Fruit fly (Drosophila melanogaster) whole organism, embryonic: ENCODE data around the gene CG43175.
A peak's percentile ranks its signal among the peaks of the same experiment; 100 is the strongest.

Experiments
- CG10366 ChIP-seq: fragments of 200-800 bp; sonication (Bioruptor generic); IDR thresholded peaks from 2 replicates; pipeline ENCODE4 v1.3.6; 2022; ENCODE audit warnings: missing biosample characterization, missing genetic modification characterization
- CG10462 ChIP-seq: fragments of 200-800 bp; sonication (Bioruptor generic); optimal IDR thresholded peaks from 2 replicates; lab custom pipeline; 2016; ENCODE audit warnings: missing biosample characterization, missing genetic modification characterization
- CG10565 ChIP-seq: fragments of 200-800 bp; sonication (Bioruptor generic); optimal IDR thresholded peaks from 3 replicates; lab custom pipeline; 2016; ENCODE audit warnings: missing biosample characterization, mild to moderate bottlenecking, missing genetic modification characterization
- CG10654 ChIP-seq: fragments of 200-800 bp; sonication (Bioruptor generic); optimal IDR thresholded peaks from 2 replicates; lab custom pipeline; 2016; ENCODE audit warnings: missing biosample characterization, missing genetic modification characterization
- CG11456 ChIP-seq: fragments of 200-800 bp; sonication (Bioruptor generic); IDR thresholded peaks from 3 replicates; pipeline ENCODE4 v1.3.6; 2022; ENCODE audit warnings: missing biosample characterization, missing genetic modification characterization
- CG13287 ChIP-seq: fragments of 200-800 bp; sonication (Bioruptor generic); IDR thresholded peaks from 2 replicates; pipeline ENCODE4 v1.3.6; 2022; ENCODE audit warnings: missing biosample characterization, missing genetic modification characterization; ENCODE audit not compliant: partially characterized antibody
- CG13775 ChIP-seq: fragments of 200-800 bp; sonication (Bioruptor generic); optimal IDR thresholded peaks from 3 replicates; lab custom pipeline; 2017; ENCODE audit warnings: missing biosample characterization, mild to moderate bottlenecking, missing genetic modification characterization
- CG14014 ChIP-seq: fragments of 200-800 bp; sonication (Bioruptor generic); IDR thresholded peaks from 2 replicates; pipeline ENCODE4 v1.3.6; 2022; ENCODE audit warnings: missing biosample characterization, missing genetic modification characterization
- CG14710 ChIP-seq: fragments of 200-800 bp; sonication (Bioruptor generic); optimal IDR thresholded peaks from 3 replicates; lab custom pipeline; 2019; ENCODE audit warnings: missing biosample characterization, mild to moderate bottlenecking, missing genetic modification characterization, moderate library complexity
- CG17568 ChIP-seq: fragments of 200-800 bp; sonication (Bioruptor generic); optimal IDR thresholded peaks from 2 replicates; lab custom pipeline; 2018; ENCODE audit warnings: missing biosample characterization, mild to moderate bottlenecking, missing genetic modification characterization, moderate library complexity
- CG18599 ChIP-seq: fragments of 200-800 bp; sonication (Bioruptor generic); optimal IDR thresholded peaks from 3 replicates; lab custom pipeline; 2017; ENCODE audit warnings: missing biosample characterization, missing genetic modification characterization, mild to moderate bottlenecking, moderate library complexity, missing genetic modification reagents
- CG2202 ChIP-seq: fragments of 200-800 bp; sonication (Bioruptor generic); optimal IDR thresholded peaks from 2 replicates; lab custom pipeline; 2018; ENCODE audit warnings: missing biosample characterization, mild to moderate bottlenecking, missing genetic modification characterization
- CG30431 ChIP-seq: fragments of 200-800 bp; sonication (Bioruptor generic); optimal IDR thresholded peaks from 2 replicates; lab custom pipeline; 2017; ENCODE audit warnings: missing biosample characterization, missing genetic modification characterization
- CG32767 ChIP-seq: fragments of 200-800 bp; sonication (Bioruptor generic); IDR thresholded peaks from 2 replicates; pipeline ENCODE4 v1.3.6; 2022; ENCODE audit warnings: missing biosample characterization, missing genetic modification characterization
- CG6272 ChIP-seq: fragments of 200-800 bp; sonication (Bioruptor generic); IDR thresholded peaks from 2 replicates; pipeline ENCODE4 v1.3.6; 2022; ENCODE audit warnings: missing biosample characterization, missing genetic modification characterization
- CG6683 ChIP-seq: fragments of 200-800 bp; sonication (Bioruptor generic); optimal IDR thresholded peaks from 2 replicates; lab custom pipeline; 2017; ENCODE audit warnings: missing biosample characterization, mild to moderate bottlenecking, missing genetic modification characterization, missing genetic modification reagents
- CG8281 ChIP-seq: fragments of 200-800 bp; sonication (Bioruptor generic); optimal IDR thresholded peaks from 2 replicates; lab custom pipeline; 2018; ENCODE audit warnings: missing biosample characterization, mild to moderate bottlenecking, missing genetic modification characterization, moderate library complexity
- CG8765 ChIP-seq: fragments of 200-800 bp; sonication (Bioruptor generic); IDR thresholded peaks from 2 replicates; pipeline ENCODE4 v1.3.6; 2022; ENCODE audit warnings: missing biosample characterization, missing genetic modification characterization
- Dek ChIP-seq: fragments of 200-800 bp; sonication (Bioruptor generic); optimal IDR thresholded peaks from 3 replicates; lab custom pipeline; 2019; ENCODE audit warnings: missing biosample characterization, mild to moderate bottlenecking, missing genetic modification characterization, moderate library complexity
- Dp ChIP-seq: fragments of 200-800 bp; sonication (Bioruptor generic); optimal IDR thresholded peaks from 2 replicates; lab custom pipeline; 2018; ENCODE audit warnings: missing biosample characterization, mild to moderate bottlenecking, missing genetic modification characterization, moderate library complexity
- Hr51 ChIP-seq, 2 experiments: fragments of 200-800 bp; sonication (Bioruptor generic); optimal IDR thresholded peaks; 2 replicates in 1 of 2; 3 replicates in 1 of 2; lab custom pipeline; 2016 to 2018; ENCODE audit warnings: missing biosample characterization in 2 of 2, missing genetic modification characterization in 2 of 2, mild to moderate bottlenecking in 1 of 2, moderate library complexity in 1 of 2
- Mrtf ChIP-seq: fragments of 200-800 bp; sonication (Bioruptor generic); IDR thresholded peaks from 3 replicates; pipeline ENCODE4 v1.3.6; 2022; ENCODE audit warnings: missing biosample characterization, missing genetic modification characterization
- Nf-YC ChIP-seq: fragments of 200-800 bp; optimal IDR thresholded peaks from 3 replicates; lab custom pipeline; 2019; ENCODE audit warnings: missing biosample characterization, mild to moderate bottlenecking, missing genetic modification characterization, moderate library complexity
- Opbp ChIP-seq: fragments of 200-800 bp; sonication (Bioruptor generic); IDR thresholded peaks from 3 replicates; pipeline ENCODE4 v1.3.6; 2022; ENCODE audit warnings: missing biosample characterization, missing genetic modification characterization; ENCODE audit not compliant: partially characterized antibody
- Pdp1 ChIP-seq, 2 experiments: fragments of 200-800 bp; sonication (Bioruptor generic); optimal IDR thresholded peaks; 3 replicates each; lab custom pipeline; 2016; ENCODE audit warnings: missing biosample characterization in 2 of 2, missing genetic modification characterization in 2 of 2, mild to moderate bottlenecking in 1 of 2, moderate library complexity in 1 of 2
- Xrp1 ChIP-seq: fragments of 200-800 bp; sonication (Bioruptor generic); IDR thresholded peaks from 2 replicates; pipeline ENCODE4 v1.3.6; 2022; ENCODE audit warnings: missing biosample characterization, missing genetic modification characterization
- YL-1 ChIP-seq: fragments of 200-800 bp; sonication (Bioruptor generic); optimal IDR thresholded peaks from 3 replicates; lab custom pipeline; 2017; ENCODE audit warnings: missing biosample characterization, mild to moderate bottlenecking, missing genetic modification characterization
- amos ChIP-seq: fragments of 200-800 bp; sonication (Bioruptor generic); IDR thresholded peaks from 2 replicates; pipeline ENCODE4 v1.3.6; 2022; ENCODE audit warnings: missing biosample characterization, missing genetic modification characterization; ENCODE audit not compliant: partially characterized antibody
- bigmax ChIP-seq: fragments of 200-800 bp; sonication (Bioruptor generic); optimal IDR thresholded peaks from 2 replicates; lab custom pipeline; 2018; ENCODE audit warnings: missing biosample characterization, mild to moderate bottlenecking, missing genetic modification characterization
- bowl ChIP-seq: fragments of 200-800 bp; sonication (Bioruptor generic); IDR thresholded peaks from 2 replicates; pipeline ENCODE4 v1.3.6; 2022; ENCODE audit warnings: missing biosample characterization, missing genetic modification characterization
- bsh ChIP-seq, 2 experiments: fragments of 200-800 bp; sonication (Bioruptor generic); optimal IDR thresholded peaks; 2 replicates each; lab custom pipeline; 2017 to 2018; ENCODE audit warnings: mild to moderate bottlenecking in 2 of 2, missing biosample characterization in 2 of 2, missing genetic modification characterization in 2 of 2, moderate library complexity in 1 of 2
- cad ChIP-seq: fragments of >200 bp; optimal IDR thresholded peaks from 2 replicates; lab custom pipeline; 2017; ENCODE audit warnings: missing biosample characterization, missing genetic modification characterization
- cato ChIP-seq: fragments of 200-800 bp; sonication (Bioruptor generic); optimal IDR thresholded peaks from 2 replicates; lab custom pipeline; 2016; ENCODE audit warnings: missing biosample characterization, missing genetic modification characterization, borderline replicate concordance
- chm ChIP-seq: fragments of 200-800 bp; sonication (Bioruptor generic); IDR thresholded peaks from 2 replicates; pipeline ENCODE4 v1.3.6; 2022; ENCODE audit warnings: missing biosample characterization, missing genetic modification characterization
- croc ChIP-seq: fragments of 200-800 bp; sonication (Bioruptor generic); conservative IDR thresholded peaks from 3 replicates; pipeline ENCODE4 v1.3.6; 2022; ENCODE audit warnings: missing biosample characterization, missing genetic modification characterization
- dm ChIP-seq: fragments of 200-800 bp; sonication (Bioruptor generic); optimal IDR thresholded peaks from 3 replicates; lab custom pipeline; 2016; ENCODE audit warnings: missing biosample characterization, missing genetic modification characterization
- gt ChIP-seq: fragments of 200-800 bp; sonication (Bioruptor generic); IDR thresholded peaks from 2 replicates; pipeline ENCODE4 v1.3.6; 2022; ENCODE audit warnings: missing biosample characterization, missing genetic modification characterization
- hb ChIP-seq: fragments of 200-800 bp; sonication (Bioruptor generic); IDR thresholded peaks from 3 replicates; pipeline ENCODE4 v1.3.6; 2022; ENCODE audit warnings: missing biosample characterization, missing genetic modification characterization; ENCODE audit not compliant: partially characterized antibody
- klu ChIP-seq: fragments of 200-800 bp; sonication (Bioruptor generic); IDR thresholded peaks from 2 replicates; pipeline ENCODE4 v1.3.6; 2022; ENCODE audit warnings: missing biosample characterization, missing genetic modification characterization
- lbe ChIP-seq: fragments of 200-800 bp; sonication (Bioruptor generic); optimal IDR thresholded peaks from 2 replicates; lab custom pipeline; 2016; ENCODE audit warnings: missing biosample characterization, mild to moderate bottlenecking, missing genetic modification characterization
- luna ChIP-seq: fragments of 200-800 bp; sonication (Bioruptor generic); optimal IDR thresholded peaks from 2 replicates; lab custom pipeline; 2016; ENCODE audit warnings: missing biosample characterization, missing genetic modification characterization
- mirr ChIP-seq: fragments of 200-800 bp; sonication (Bioruptor generic); optimal IDR thresholded peaks from 3 replicates; lab custom pipeline; 2018; ENCODE audit warnings: missing biosample characterization, mild to moderate bottlenecking, missing genetic modification characterization
- org-1 ChIP-seq: fragments of 200-800 bp; sonication (Bioruptor generic); optimal IDR thresholded peaks from 2 replicates; lab custom pipeline; 2017; ENCODE audit warnings: missing biosample characterization, missing genetic modification characterization
- peb ChIP-seq: fragments of 200-800 bp; sonication (Bioruptor generic); IDR thresholded peaks from 2 replicates; pipeline ENCODE4 v1.3.6; 2022; ENCODE audit warnings: missing biosample characterization, missing genetic modification characterization
- pum ChIP-seq: fragments of 200-800 bp; sonication (Bioruptor generic); optimal IDR thresholded peaks from 2 replicates; lab custom pipeline; 2016; ENCODE audit warnings: missing biosample characterization, missing genetic modification characterization
- sc ChIP-seq, 3 experiments: fragments of >200 bp in 2 of 3; fragments of 200-800 bp in 1 of 3; sonication (Bioruptor generic) in 1 of 3; optimal IDR thresholded peaks; 2 replicates in 2 of 3; 3 replicates in 1 of 3; lab custom pipeline; 2017; ENCODE audit warnings: mild to moderate bottlenecking in 1 of 3, missing biosample characterization in 1 of 3, missing genetic modification characterization in 1 of 3, missing genetic modification reagents in 1 of 3
- sens-2 ChIP-seq: fragments of 200-800 bp; sonication (Bioruptor generic); IDR thresholded peaks from 2 replicates; pipeline ENCODE4 v1.3.6; 2022; ENCODE audit warnings: missing biosample characterization, missing genetic modification characterization
- seq ChIP-seq: fragments of 200-800 bp; sonication (Bioruptor generic); IDR thresholded peaks from 2 replicates; pipeline ENCODE4 v1.3.6; 2022; ENCODE audit warnings: missing biosample characterization, missing genetic modification characterization
- trh ChIP-seq: fragments of 200-800 bp; sonication (Bioruptor generic); optimal IDR thresholded peaks from 2 replicates; lab custom pipeline; 2016; ENCODE audit warnings: missing biosample characterization, missing genetic modification characterization
- wdn ChIP-seq: fragments of 200-800 bp; sonication (Bioruptor generic); IDR thresholded peaks from 2 replicates; pipeline ENCODE4 v1.3.6; 2022; ENCODE audit warnings: missing biosample characterization, missing genetic modification characterization
- zf30C ChIP-seq: fragments of 200-800 bp; sonication (Bioruptor generic); optimal IDR thresholded peaks from 3 replicates; lab custom pipeline; 2018; ENCODE audit warnings: missing biosample characterization, mild to moderate bottlenecking, missing genetic modification characterization

CG43175 gene

DNA sequence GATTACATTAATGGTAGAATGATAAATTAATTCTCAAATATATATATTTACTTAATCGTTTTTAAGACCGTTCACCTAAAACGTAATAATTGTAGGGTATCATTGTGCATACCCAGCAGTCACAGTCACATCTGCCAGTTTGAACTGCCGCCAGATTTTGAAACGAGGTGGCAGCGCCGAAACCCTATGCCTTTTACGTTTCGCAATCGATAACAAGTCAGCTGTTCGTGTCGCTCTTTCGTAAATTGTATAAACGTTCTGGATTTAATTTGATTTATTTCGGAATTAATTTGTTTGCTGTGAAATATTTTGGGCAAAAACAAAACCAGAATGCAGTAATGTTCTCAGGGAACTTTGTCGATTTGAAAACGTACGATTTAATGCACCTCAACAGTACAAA lies 16.9 kb downstream of the CG43175 start, which contains the start of gene CG14322 (continued):
- TF ChIP-seq CG6272 (GFP tag; lab: Robert Waterston, UW) (no peak), Dp (GFP tag; lab: Kevin White, UChicago) (peak; percentile 86), cato (no peak), peb (GFP tag; lab: Robert Waterston, UW) (no peak), Opbp (GFP tag; lab: Robert Waterston, UW) (peak; percentile 23; the same call in 2 of the 3 replicates), mirr (GFP tag; lab: Kevin White, UChicago) (no peak), bigmax (no peak), Nf-YC (tag; lab: Kevin White, UChicago) (no peak), CG11456 (0 out of 3 replicates have a peak, but pooled peaks have one; percentile 55), Xrp1 (no peak), luna (GFP tag; lab: Kevin White, UChicago) (no peak), CG8765 (GFP tag; lab: Robert Waterston, UW) (no peak), bowl (GFP tag; lab: Robert Waterston, UW) (no peak), zf30C (GFP tag; lab: Kevin White, UChicago) (no peak), croc (GFP tag; lab: Robert Waterston, UW) (no peak), CG10565 (no peak), lbe (no peak), YL-1 (GFP tag; lab: Kevin White, UChicago) (no peak), CG17568 (no peak), CG18599 (GFP tag; lab: Kevin White, UChicago) (no peak), Dek (tag; lab: Kevin White, UChicago) (no peak), cad (GFP tag; lab: Kevin White, UChicago) (no peak), org-1 (no peak), dm (GFP tag; lab: Kevin White, UChicago) (no peak), CG10462 (no peak), Hr51 (GFP tag; optimal IDR thresholded peaks at IDR 0.05; lab: Kevin White, UChicago) (no peak), Pdp1 (GFP tag; optimal IDR thresholded peaks at IDR 0.05; lab: Kevin White, UChicago) (peak in 1 of 2 experiments; percentile 88), pum (GFP tag; lab: Kevin White, UChicago) (no peak), seq (GFP tag; lab: Robert Waterston, UW) (no peak), sens-2 (GFP tag; lab: Robert Waterston, UW) (no peak), trh (GFP tag; lab: Kevin White, UChicago) (no peak), gt (GFP tag; lab: Robert Waterston, UW) (no peak), CG14014 (GFP tag; lab: Robert Waterston, UW) (no peak), CG13287 (GFP tag; lab: Robert Waterston, UW) (peak; percentile 56), CG14710 (tag; lab: Kevin White, UChicago) (no peak), CG10366 (no peak), CG6683 (GFP tag; lab: Kevin White, UChicago) (no peak), bsh (GFP tag; optimal IDR thresholded peaks at IDR 0.05; lab: Kevin White, UChicago) (no peak), CG10654 (GFP tag; lab: Kevin White, UChicago) (no peak), chm (GFP tag; lab: Robert Waterston, UW) (no peak), wdn (GFP tag; lab: Robert Waterston, UW) (no peak), hb (no peak), amos (GFP tag; lab: Robert Waterston, UW) (peak; percentile 24; the same call in 1 of the 2 replicates), CG30431 (GFP tag; lab: Kevin White, UChicago) (no peak), CG32767 (GFP tag; lab: Robert Waterston, UW) (no peak), CG8281 (tag; lab: Kevin White, UChicago) (no peak), sc (optimal IDR thresholded peaks at IDR 0.05; lab: Kevin White, UChicago) (no peak), sc (GFP tag; optimal IDR thresholded peaks at IDR 0.05; lab: Kevin White, UChicago) (no peak), CG13775 (GFP tag; lab: Kevin White, UChicago) (no peak), Mrtf (GFP tag; lab: Robert Waterston, UW) (no peak), CG2202 (tag; lab: Kevin White, UChicago) (no peak), klu (GFP tag; lab: Robert Waterston, UW) (no peak)
